Worm (Caenorhabditis elegans) whole organism, L3 larva: ENCODE measurements around the gene T06E8.8.

Experiments
- fos-1 ChIP-seq: fragments of 150-350 bp; optimal IDR thresholded peaks from 2 replicates; lab custom pipeline; 2014; ENCODE audit warnings: missing biosample characterization, missing genetic modification characterization
- skn-1 ChIP-seq: fragments of 150-350 bp; optimal IDR thresholded peaks from 2 replicates; lab custom pipeline; 2014; ENCODE audit warnings: missing biosample characterization, missing genetic modification characterization
- tbx-2 ChIP-seq: sonication (generic microtip); optimal IDR thresholded peaks from 2 replicates; lab custom pipeline; 2016; ENCODE audit warnings: mild to moderate bottlenecking, missing genetic modification characterization, missing compliant biosample characterization
- unc-39 ChIP-seq: sonication (generic microtip); optimal IDR thresholded peaks from 4 replicates; lab custom pipeline; 2017; ENCODE audit warnings: missing biosample characterization, missing genetic modification characterization
- zag-1 ChIP-seq: fragments of 150-350 bp; optimal IDR thresholded peaks from 2 replicates; lab custom pipeline; 2014; ENCODE audit warnings: missing biosample characterization, missing genetic modification characterization
- ztf-4 ChIP-seq: fragments of 150-350 bp; optimal IDR thresholded peaks from 2 replicates; lab custom pipeline; 2014; ENCODE audit warnings: missing biosample characterization, missing genetic modification characterization

- TF ChIP-seq ztf-4 (tag; lab: Kevin White, UChicago): no peak
- TF ChIP-seq skn-1 (tag; lab: Kevin White, UChicago): no peak
- no peak for TF ChIP-seq unc-39
- TF ChIP-seq tbx-2: no peak
- TF ChIP-seq zag-1 (tag; lab: Kevin White, UChicago): no peak
- TF ChIP-seq fos-1 (tag; lab: Kevin White, UChicago): no peak
Observed at ce11 chrV:10044735-10045134, 1.2 kb downstream of the T06E8.8 start.
